Fruit fly (Drosophila melanogaster) whole organism, prepupa: ENCODE measurements around the gene AnxB9.
A peak's percentile ranks its signal among the peaks of the same experiment; 100 is the strongest.

Experiments
- CG10669 ChIP-seq: fragments of 200-800 bp; sonication (Bioruptor generic); optimal IDR thresholded peaks from 3 replicates; lab custom pipeline; 2018; ENCODE audit warnings: missing biosample characterization, mild to moderate bottlenecking, missing genetic modification characterization, moderate library complexity
- CG11294 ChIP-seq: fragments of 200-800 bp; sonication (Bioruptor generic); IDR thresholded peaks from 2 replicates; pipeline ENCODE4 v1.3.6; 2022; ENCODE audit warnings: missing biosample characterization, missing genetic modification characterization
- CG11762 ChIP-seq: fragments of 200-800 bp; sonication (Bioruptor generic); optimal IDR thresholded peaks from 3 replicates; lab custom pipeline; 2016; ENCODE audit warnings: missing biosample characterization, missing genetic modification characterization; ENCODE audit not compliant: insufficient read depth
- CG15336 ChIP-seq: fragments of 200-800 bp; sonication (Bioruptor generic); IDR thresholded peaks from 2 replicates; pipeline ENCODE4 v1.3.6; 2022; ENCODE audit warnings: missing biosample characterization, missing genetic modification characterization
- CG1621 ChIP-seq: fragments of 200-800 bp; sonication (Bioruptor generic); optimal IDR thresholded peaks from 3 replicates; lab custom pipeline; 2018; ENCODE audit warnings: missing biosample characterization, mild to moderate bottlenecking, missing genetic modification characterization
- CG16779 ChIP-seq: fragments of 200-800 bp; sonication (Bioruptor generic); optimal IDR thresholded peaks from 3 replicates; lab custom pipeline; 2017; ENCODE audit warnings: missing biosample characterization, mild to moderate bottlenecking, missing genetic modification characterization
- CG31627 ChIP-seq: fragments of 200-800 bp; sonication (Bioruptor generic); optimal IDR thresholded peaks from 3 replicates; lab custom pipeline; 2016; ENCODE audit warnings: missing biosample characterization, missing genetic modification characterization
- CG32006 ChIP-seq: fragments of 200-800 bp; sonication (Bioruptor generic); optimal IDR thresholded peaks from 3 replicates; lab custom pipeline; 2017; ENCODE audit warnings: missing biosample characterization, mild to moderate bottlenecking, missing genetic modification characterization
- CG34406 ChIP-seq: fragments of 200-800 bp; sonication (Bioruptor generic); optimal IDR thresholded peaks from 3 replicates; lab custom pipeline; 2016; ENCODE audit warnings: missing biosample characterization, missing genetic modification characterization
- CG4318 ChIP-seq: fragments of 200-800 bp; sonication (Bioruptor generic); optimal IDR thresholded peaks from 3 replicates; lab custom pipeline; 2017; ENCODE audit warnings: missing biosample characterization, mild to moderate bottlenecking, missing genetic modification characterization
- CG6163 ChIP-seq: fragments of 200-800 bp; sonication (Bioruptor generic); IDR thresholded peaks from 3 replicates; pipeline ENCODE4 v1.3.6; 2022; ENCODE audit warnings: missing biosample characterization, missing genetic modification characterization
- CG6792 ChIP-seq: fragments of 200-800 bp; sonication (Bioruptor generic); optimal IDR thresholded peaks from 3 replicates; lab custom pipeline; 2016; ENCODE audit warnings: missing biosample characterization, missing genetic modification characterization
- CG6808 ChIP-seq: fragments of 200-800 bp; sonication (Bioruptor generic); optimal IDR thresholded peaks from 3 replicates; lab custom pipeline; 2017; ENCODE audit warnings: missing biosample characterization, missing genetic modification characterization, mild to moderate bottlenecking, moderate library complexity, missing genetic modification reagents
- CG6854 ChIP-seq: fragments of 200-800 bp; sonication (Bioruptor generic); optimal IDR thresholded peaks from 2 replicates; lab custom pipeline; 2017; ENCODE audit warnings: missing biosample characterization, mild to moderate bottlenecking, missing genetic modification characterization
- CG7368 ChIP-seq: fragments of 200-800 bp; sonication (Bioruptor generic); optimal IDR thresholded peaks from 3 replicates; lab custom pipeline; 2016; ENCODE audit warnings: missing biosample characterization, missing genetic modification characterization
- CG8119 ChIP-seq: fragments of 200-800 bp; sonication (Bioruptor generic); IDR thresholded peaks from 3 replicates; pipeline ENCODE4 v1.3.6; 2022; ENCODE audit warnings: missing biosample characterization, missing genetic modification characterization
- CG9139 ChIP-seq: fragments of 200-800 bp; sonication (Bioruptor generic); optimal IDR thresholded peaks from 3 replicates; lab custom pipeline; 2017; ENCODE audit warnings: missing biosample characterization, mild to moderate bottlenecking, missing genetic modification characterization
- Eip75B ChIP-seq: fragments of 200-800 bp; sonication (Bioruptor generic); optimal IDR thresholded peaks from 3 replicates; lab custom pipeline; 2016; ENCODE audit warnings: missing biosample characterization, missing genetic modification characterization
- Eip78C ChIP-seq: fragments of 200-800 bp; sonication (Bioruptor generic); peaks from one replicate; lab custom pipeline; 2016; ENCODE audit warnings: missing biosample characterization, missing genetic modification characterization
- Ets21C ChIP-seq: fragments of 200-800 bp; sonication (Bioruptor generic); optimal IDR thresholded peaks from 3 replicates; lab custom pipeline; 2016; ENCODE audit warnings: missing biosample characterization, missing genetic modification characterization
- Ets96B ChIP-seq: fragments of 200-800 bp; optimal IDR thresholded peaks from 2 replicates; lab custom pipeline; 2019; ENCODE audit warnings: missing biosample characterization, mild to moderate bottlenecking, missing genetic modification characterization, moderate library complexity
- Gug ChIP-seq: fragments of 200-800 bp; sonication (Bioruptor generic); IDR thresholded peaks from 2 replicates; pipeline ENCODE4 v1.3.6; 2022; ENCODE audit warnings: missing biosample characterization, missing genetic modification characterization
- Hr38 ChIP-seq: sonication (Bioruptor generic); optimal IDR thresholded peaks from 2 replicates; lab custom pipeline; 2016; ENCODE audit warnings: missing biosample characterization, missing genetic modification characterization
- Met ChIP-seq: fragments of 200-800 bp; sonication (Bioruptor generic); optimal IDR thresholded peaks from 3 replicates; lab custom pipeline; 2016; ENCODE audit warnings: missing biosample characterization, missing genetic modification characterization
- OdsH ChIP-seq: fragments of 200-800 bp; sonication (Bioruptor generic); optimal IDR thresholded peaks from 3 replicates; lab custom pipeline; 2016; ENCODE audit warnings: missing biosample characterization, missing genetic modification characterization
- Smox ChIP-seq: fragments of 200-800 bp; sonication (Bioruptor generic); optimal IDR thresholded peaks from 3 replicates; lab custom pipeline; 2016; ENCODE audit warnings: missing biosample characterization, missing genetic modification characterization
- Sox102F ChIP-seq: fragments of 200-800 bp; sonication (Bioruptor generic); optimal IDR thresholded peaks from 2 replicates; lab custom pipeline; 2016; ENCODE audit warnings: missing biosample characterization, mild to moderate bottlenecking, missing genetic modification characterization
- cyc ChIP-seq: fragments of 200-800 bp; sonication (Bioruptor generic); optimal IDR thresholded peaks from 3 replicates; lab custom pipeline; 2016; ENCODE audit warnings: missing biosample characterization, missing genetic modification characterization
- eg ChIP-seq: fragments of 200-800 bp; sonication (Bioruptor generic); IDR thresholded peaks from 3 replicates; pipeline ENCODE4 v1.3.6; 2022; ENCODE audit warnings: missing biosample characterization, missing genetic modification characterization
- esn ChIP-seq: fragments of 200-800 bp; sonication (Bioruptor generic); optimal IDR thresholded peaks from 2 replicates; lab custom pipeline; 2016; ENCODE audit warnings: missing biosample characterization, mild to moderate bottlenecking, missing genetic modification characterization, moderate library complexity
- fd59A ChIP-seq: fragments of 200-800 bp; sonication (Bioruptor generic); optimal IDR thresholded peaks from 2 replicates; lab custom pipeline; 2017; ENCODE audit warnings: missing biosample characterization, mild to moderate bottlenecking, missing genetic modification characterization, missing genetic modification reagents
- fd85E ChIP-seq: fragments of 200-800 bp; sonication (Bioruptor generic); optimal IDR thresholded peaks from 3 replicates; lab custom pipeline; 2016; ENCODE audit warnings: missing biosample characterization, missing genetic modification characterization
- fkh ChIP-seq: fragments of 200-800 bp; sonication (Bioruptor generic); optimal IDR thresholded peaks from 3 replicates; lab custom pipeline; 2017; ENCODE audit warnings: missing biosample characterization, mild to moderate bottlenecking, missing genetic modification characterization, moderate library complexity
- net ChIP-seq: fragments of 200-800 bp; sonication (Bioruptor generic); optimal IDR thresholded peaks from 3 replicates; lab custom pipeline; 2016; ENCODE audit warnings: missing biosample characterization, missing genetic modification characterization
- pdm3 ChIP-seq: fragments of 200-800 bp; sonication (Bioruptor generic); optimal IDR thresholded peaks from 3 replicates; lab custom pipeline; 2016; ENCODE audit warnings: missing biosample characterization, missing genetic modification characterization
- salr ChIP-seq, 2 experiments: fragments of 200-800 bp; sonication (Bioruptor generic); optimal IDR thresholded peaks; 3 replicates each; lab custom pipeline; 2016 to 2018; ENCODE audit warnings: missing biosample characterization in 2 of 2, missing genetic modification characterization in 2 of 2, mild to moderate bottlenecking in 1 of 2
- spab ChIP-seq: fragments of 200-800 bp; sonication (Bioruptor generic); optimal IDR thresholded peaks from 2 replicates; lab custom pipeline; 2017; ENCODE audit warnings: missing biosample characterization, mild to moderate bottlenecking, missing genetic modification characterization, missing genetic modification reagents
- svp ChIP-seq: fragments of 200-800 bp; sonication (Bioruptor generic); peaks from one replicate; lab custom pipeline; 2016; ENCODE audit warnings: missing biosample characterization, missing genetic modification characterization
- topi ChIP-seq: fragments of 200-800 bp; sonication (Bioruptor generic); optimal IDR thresholded peaks from 3 replicates; lab custom pipeline; 2016; ENCODE audit warnings: missing biosample characterization, missing genetic modification characterization
- vri ChIP-seq: fragments of 200-800 bp; sonication (Bioruptor generic); optimal IDR thresholded peaks from 3 replicates; lab custom pipeline; 2016; ENCODE audit warnings: missing biosample characterization, mild to moderate bottlenecking, missing genetic modification characterization

The AnxB9 gene

dm6 chr3R:21017464-21018080, 47.5 kb upstream of the AnxB9 start, which contains the start of gene Rlip (continued):
- TF ChIP-seq salr (GFP tag; optimal IDR thresholded peaks at IDR 0.05; lab: Kevin White, UChicago), result no peak
- no peak for TF ChIP-seq CG32006 (GFP tag; lab: Kevin White, UChicago)
- no peak for TF ChIP-seq net
- TF ChIP-seq Smox (GFP tag; lab: Kevin White, UChicago), result no peak
- no peak for TF ChIP-seq CG4318 (GFP tag; lab: Kevin White, UChicago)
- TF ChIP-seq CG8119, result no peak
- peak; percentile 40 for TF ChIP-seq CG11762 (GFP tag; lab: Kevin White, UChicago)
- no peak for TF ChIP-seq CG1621 (tag; lab: Kevin White, UChicago)
- TF ChIP-seq fd59A (GFP tag; lab: Kevin White, UChicago), result no peak
- peak; percentile 22 for TF ChIP-seq pdm3 (GFP tag; lab: Kevin White, UChicago)
- peak; percentile 76 for TF ChIP-seq fkh (GFP tag; lab: Kevin White, UChicago)
- peak; percentile 63 for TF ChIP-seq CG10669 (GFP tag; lab: Kevin White, UChicago)
- TF ChIP-seq OdsH (GFP tag; lab: Kevin White, UChicago), result no peak
- no peak for TF ChIP-seq fd85E (GFP tag; lab: Kevin White, UChicago)
- TF ChIP-seq Eip75B (GFP tag; lab: Kevin White, UChicago), result peak; percentile 15
- TF ChIP-seq CG6163 (GFP tag; lab: Robert Waterston, UW), result no peak; the same call in 1 of the 3 replicates
- TF ChIP-seq vri (GFP tag; lab: Kevin White, UChicago), result peak; percentile 49
- no peak for TF ChIP-seq CG9139
- TF ChIP-seq CG6854 (GFP tag; lab: Kevin White, UChicago), result no peak
- peak; percentile 37 for TF ChIP-seq CG16779 (tag; lab: Kevin White, UChicago)
- no peak for TF ChIP-seq spab (GFP tag; lab: Kevin White, UChicago)
- peak; percentile 11 for TF ChIP-seq CG7368
- TF ChIP-seq Sox102F (GFP tag; lab: Kevin White, UChicago), result no peak

- TF ChIP-seq net, result no peak
- no peak for TF ChIP-seq CG10669 (GFP tag; lab: Kevin White, UChicago)
- TF ChIP-seq Eip78C (GFP tag; lab: Kevin White, UChicago), result peak; percentile 39
- TF ChIP-seq esn, result peak; percentile 4
- TF ChIP-seq vri (GFP tag; lab: Kevin White, UChicago), result peak; percentile 56
- no peak for TF ChIP-seq CG6854 (GFP tag; lab: Kevin White, UChicago)
- TF ChIP-seq, all 60 proteins: peak for 3
Observed at dm6 chr3R:21019073-21019472, 46.0 kb upstream of the AnxB9 start.

dm6 chr3R:21022769-21023517, 42.1 kb upstream of the AnxB9 start:
- TF ChIP-seq Hr38 (GFP tag; lab: Kevin White, UChicago) (no peak), OdsH (GFP tag; lab: Kevin White, UChicago) (no peak), Gug (GFP tag; lab: Robert Waterston, UW) (no peak), svp (peak; percentile 86)
- TF ChIP-seq, all 60 proteins: peak for 1

dm6 chr3R:21023902-21024541, 41.0 kb upstream of the AnxB9 start, which contains the start of gene peg:
TSS of gene peg (minus strand) at chr3R:21024163.
- TF ChIP-seq Hr38 (GFP tag; lab: Kevin White, UChicago) (no peak), eg (GFP tag; lab: Robert Waterston, UW) (peak; percentile 81), CG6163 (GFP tag; lab: Robert Waterston, UW) (peak; percentile 75), CG11294 (no peak), Sox102F (GFP tag; lab: Kevin White, UChicago) (peak; percentile 40), CG9139 (peak; percentile 31), CG31627 (GFP tag; lab: Kevin White, UChicago) (no peak), CG4318 (GFP tag; lab: Kevin White, UChicago) (no peak), CG6792 (GFP tag; lab: Kevin White, UChicago) (no peak), Met (peak; percentile 20), pdm3 (GFP tag; lab: Kevin White, UChicago) (peak; percentile 12), cyc (GFP tag; lab: Kevin White, UChicago) (no peak), Ets21C (GFP tag; lab: Kevin White, UChicago) (no peak), CG16779 (tag; lab: Kevin White, UChicago) (peak; percentile 55), Gug (GFP tag; lab: Robert Waterston, UW) (peak; percentile 40; the same call in 1 of the 2 replicates), CG15336 (GFP tag; lab: Robert Waterston, UW) (peak; percentile 44; the same call in 1 of the 2 replicates), CG6808 (GFP tag; lab: Kevin White, UChicago) (peak; percentile 26), topi (GFP tag; lab: Kevin White, UChicago) (peak; percentile 38), Ets96B (tag; lab: Kevin White, UChicago) (no peak), CG32006 (GFP tag; lab: Kevin White, UChicago) (peak; percentile 15), CG8119 (peak; percentile 54; the same call in 2 of the 3 replicates), CG34406 (GFP tag; lab: Kevin White, UChicago) (no peak), Eip78C (GFP tag; lab: Kevin White, UChicago) (peak; percentile 65), Smox (GFP tag; lab: Kevin White, UChicago) (peak; percentile 8)
